Worm (Caenorhabditis elegans): ENCODE results near the gene Y17G7B.21.

Y17G7B.21 gene

DNA sequence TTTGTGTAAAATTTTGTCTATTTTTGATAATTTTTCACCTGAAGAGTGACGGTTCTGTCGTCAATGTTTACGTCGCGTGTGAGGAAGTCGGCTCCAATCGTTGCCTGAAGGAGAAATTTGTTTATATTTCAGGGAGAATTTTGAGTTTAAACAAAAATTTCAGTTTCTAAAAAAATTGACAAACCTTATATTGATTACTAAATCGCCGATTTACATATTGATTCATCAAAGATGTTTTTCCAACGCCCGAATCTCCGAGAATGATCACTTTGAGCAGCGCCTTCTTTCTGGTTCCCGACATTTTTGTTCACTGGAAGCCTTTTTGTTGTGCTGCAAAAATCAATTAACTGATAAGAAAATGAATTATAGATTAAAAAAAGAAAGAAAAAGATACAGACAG is 10.9 kb downstream of the Y17G7B.21 start, which contains the start of gene rab-7 (continued):
- TF ChIP-seq T26A5.8 (tag; optimal IDR thresholded peaks at IDR 0.05) (no peak), F33H1.4 (GFP tag; IDR thresholded peaks at IDR 0.05) (0 out of 2 replicates have a peak, but pooled peaks have one; percentile 15), hrde-1 (tag; optimal IDR thresholded peaks at IDR 0.05; ENCODE audit: borderline replicate concordance) (no peak), cebp-2 (GFP tag; IDR thresholded peaks at IDR 0.05) (no peak), ets-4 (GFP tag; optimal IDR thresholded peaks at IDR 0.05) (no peak), snpc-1.1 (tag; optimal IDR thresholded peaks at IDR 0.05; ENCODE audit: insufficient read depth) (no peak), snpc-4 (GFP tag; optimal IDR thresholded peaks at IDR 0.05) (no peak), snpc-4 (tag; optimal IDR thresholded peaks at IDR 0.05) (no peak), hmg-1.2 (GFP tag; IDR thresholded peaks at IDR 0.05) (no peak; the same call in 1 of the 2 replicates), nhr-80 (tag; optimal IDR thresholded peaks at IDR 0.05) (no peak), ama-1 (optimal IDR thresholded peaks at IDR 0.05) (peak; percentile 66), ama-1 (GFP tag; optimal IDR thresholded peaks at IDR 0.05) (no peak), ztf-22 (GFP tag; optimal IDR thresholded peaks at IDR 0.05) (peak; percentile 39), C06A6.2 (GFP tag; conservative IDR thresholded peaks at IDR 0.05) (no peak), lin-54 (GFP tag; optimal IDR thresholded peaks at IDR 0.05) (peak; percentile 19), snpc-1.3 (tag; optimal IDR thresholded peaks at IDR 0.05; ENCODE audit: insufficient read depth) (no peak), ceh-100 (GFP tag; IDR thresholded peaks at IDR 0.05) (no peak), him-1 (tag; optimal IDR thresholded peaks at IDR 0.05) (no peak), ztf-26 (tag; optimal IDR thresholded peaks at IDR 0.05) (no peak), Y79H2A.3 (GFP tag; conservative IDR thresholded peaks at IDR 0.05) (no peak), chd-7 (tag; optimal IDR thresholded peaks at IDR 0.05) (no peak), ZK185.1 (tag; optimal IDR thresholded peaks at IDR 0.05; ENCODE audit: poor library complexity, severe bottlenecking) (no peak), tlf-1 (GFP tag; optimal IDR thresholded peaks at IDR 0.05) (peak; percentile 44), xnd-1 (tag; optimal IDR thresholded peaks at IDR 0.05) (no peak), aptf-3 (GFP tag; IDR thresholded peaks at IDR 0.05) (no peak), Y53G8AR.9 (GFP tag; conservative IDR thresholded peaks at IDR 0.05) (peak; percentile 42; the same call in 1 of the 2 replicates), F52B5.7 (tag; optimal IDR thresholded peaks at IDR 0.05) (no peak), Y95B8A.8 (GFP tag; IDR thresholded peaks at IDR 0.05) (no peak), Y56A3A.18 (GFP tag; IDR thresholded peaks at IDR 0.05) (no peak), zfh-2 (GFP tag; conservative IDR thresholded peaks at IDR 0.05) (no peak), pha-4 (tag; optimal IDR thresholded peaks at IDR 0.05) (no peak), hlh-26 (GFP tag; conservative IDR thresholded peaks at IDR 0.05) (no peak), Y53F4B.3 (GFP tag; IDR thresholded peaks at IDR 0.05) (no peak), lag-1 (GFP tag; IDR thresholded peaks at IDR 0.05) (no peak), F55B11.4 (tag; optimal IDR thresholded peaks at IDR 0.05; ENCODE audit: borderline replicate concordance, insufficient read depth) (no peak), B0261.1 (tag; optimal IDR thresholded peaks at IDR 0.05) (no peak), ceh-40 (GFP tag; IDR thresholded peaks at IDR 0.05) (no peak), hsf-1 (GFP tag; IDR thresholded peaks at IDR 0.05) (no peak; the same call in 1 of the 2 replicates), repo-1 (tag; optimal IDR thresholded peaks at IDR 0.05) (peak; percentile 51), unc-62 (GFP tag; optimal IDR thresholded peaks at IDR 0.05) (no peak), ztf-28 (GFP tag; IDR thresholded peaks at IDR 0.05) (no peak), ekl-4 (GFP tag; IDR thresholded peaks at IDR 0.05) (peak; percentile 53; the same call in 1 of the 2 replicates), F37B4.10 (GFP tag; IDR thresholded peaks at IDR 0.05) (no peak), nhr-179 (tag; optimal IDR thresholded peaks at IDR 0.05) (no peak), nhr-90 (tag; optimal IDR thresholded peaks at IDR 0.05) (no peak), Y67H2A.10 (GFP tag; conservative IDR thresholded peaks at IDR 0.05) (no peak), ceh-91 (GFP tag; IDR thresholded peaks at IDR 0.05) (no peak), nfyb-1 (GFP tag; IDR thresholded peaks at IDR 0.05) (0 out of 2 replicates have a peak, but pooled peaks have one; percentile 22), dpl-1 (GFP tag; optimal IDR thresholded peaks at IDR 0.05) (no peak), B0019.2 (GFP tag; conservative IDR thresholded peaks at IDR 0.05) (no peak)

Measured in whole organism, young adult.